Worm (Caenorhabditis elegans): ENCODE data around the gene set-22.

DNA sequence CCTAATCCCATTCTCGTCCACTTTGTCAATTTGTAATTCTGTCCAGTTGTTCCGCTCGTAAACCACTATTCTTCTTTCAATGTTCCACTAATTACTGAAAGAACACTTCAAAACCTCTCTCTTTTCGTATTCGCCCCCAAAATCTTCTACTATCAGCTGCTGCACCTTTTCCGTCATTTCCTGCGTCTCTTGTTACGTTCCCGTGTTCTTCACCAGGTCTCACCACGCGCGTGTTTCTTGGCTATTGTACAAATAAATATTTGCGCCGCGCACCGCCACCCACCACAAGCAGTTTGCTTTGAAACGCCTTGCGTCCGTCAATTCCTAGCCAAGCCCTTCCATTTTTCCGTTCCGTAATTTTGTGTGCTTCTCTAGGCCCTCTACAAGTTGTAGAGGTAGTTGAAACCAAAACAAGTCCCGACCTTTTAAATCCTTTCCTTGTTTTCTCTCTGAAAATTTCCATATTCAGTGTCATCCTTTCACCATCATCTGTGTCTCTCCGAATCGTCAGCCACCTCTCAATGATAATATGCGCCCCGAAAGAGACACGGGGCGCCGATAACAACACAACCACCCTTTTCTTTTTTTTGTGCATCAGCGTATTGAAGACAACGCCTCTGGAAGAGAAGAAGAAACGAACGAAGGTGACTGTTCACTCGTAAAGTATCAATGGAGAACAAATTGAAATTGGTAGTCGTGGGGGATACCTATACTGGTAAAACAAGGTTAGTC, 41.6 kb downstream of the set-22 start, which contains the start of the genes crp-1 and Y32F6B.9:
- no peak for TF ChIP-seq nhr-11 (tag; optimal IDR thresholded peaks at IDR 0.05)
- TF ChIP-seq ztf-4 (tag; optimal IDR thresholded peaks at IDR 0.05) = no peak
- no peak for TF ChIP-seq nhr-237 (tag; optimal IDR thresholded peaks at IDR 0.05)
- no peak for TF ChIP-seq unc-62 (GFP tag; optimal IDR thresholded peaks at IDR 0.05)
- no peak for TF ChIP-seq tbx-2 (tag; optimal IDR thresholded peaks at IDR 0.05)
- no peak for TF ChIP-seq aly-2 (tag; optimal IDR thresholded peaks at IDR 0.05)

All from whole organism, L3 larva.